Fruit fly (Drosophila melanogaster): Measurements from ENCODE around the gene sip2.

Gene sip2

dm6 chr2L:6916345-6916744 lies 47.5 kb downstream of the sip2 start, which contains the start of gene CG32829:
Gene CG32829, minus strand, starts transcription at chr2L:6916445.
- TF ChIP-seq Crg-1 (GFP tag; optimal IDR thresholded peaks at IDR 0.05), result no peak

DNA sequence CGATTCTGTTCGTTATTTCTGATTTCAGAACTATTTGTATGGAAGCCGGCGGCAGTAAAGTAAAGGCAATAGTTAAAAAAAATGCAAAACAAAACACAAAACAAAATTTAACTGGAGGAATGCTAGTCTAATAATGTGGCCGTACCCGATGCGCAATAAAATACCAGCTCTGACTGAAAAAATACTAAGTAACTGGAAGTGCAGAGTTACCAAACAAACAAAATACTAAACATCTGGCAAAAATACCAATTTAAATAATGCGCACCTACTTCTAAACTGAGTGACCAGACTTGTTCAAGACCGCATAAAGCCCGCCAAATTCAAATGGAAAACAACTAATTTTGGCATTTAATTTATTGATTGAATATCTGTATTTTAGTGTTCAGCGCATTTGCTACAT lies 49.9 kb downstream of the sip2 start, which contains the start of gene Wee1:
Wee1 (minus strand) TSS at position 175 of the 400 bp plus-strand sequence.
- TF ChIP-seq Mnt (GFP tag; optimal IDR thresholded peaks at IDR 0.05) (peak; percentile 39), bab1 (GFP tag; optimal IDR thresholded peaks at IDR 0.05) (peak; percentile 60), CG14711 (tag; optimal IDR thresholded peaks at IDR 0.05) (peak; percentile 3), CG1620 (GFP tag; optimal IDR thresholded peaks at IDR 0.05) (no peak), CG7101 (tag; optimal IDR thresholded peaks at IDR 0.05) (peak; percentile 0)
